Worm (Caenorhabditis elegans): ENCODE data around the gene srx-20.

- TF ChIP-seq madf-3 (GFP tag; IDR thresholded peaks at IDR 0.05) = no peak
- TF ChIP-seq ama-1 (optimal IDR thresholded peaks at IDR 0.05) = no peak
- TF ChIP-seq ama-1 (GFP tag; optimal IDR thresholded peaks at IDR 0.05) = no peak
- no peak for TF ChIP-seq F52B5.7 (tag; optimal IDR thresholded peaks at IDR 0.05)
- no peak for TF ChIP-seq mes-4 (tag; optimal IDR thresholded peaks at IDR 0.05)
- TF ChIP-seq lag-1 (GFP tag; IDR thresholded peaks at IDR 0.05) = no peak
- no peak for TF ChIP-seq K11D2.4 (GFP tag; IDR thresholded peaks at IDR 0.05)
- peak; percentile 59 for TF ChIP-seq lsl-1 (GFP tag; optimal IDR thresholded peaks at IDR 0.05)
- no peak for TF ChIP-seq egl-18 (GFP tag; IDR thresholded peaks at IDR 0.05)
Observed at ce11 chrIV:6909863-6910733, 42.2 kb downstream of the srx-20 start, which contains the start of the genes rpn-1 and ribo-1.
